Fruit fly (Drosophila melanogaster): Measurements from ENCODE around the gene CG7191.
"Not testable (repeated sequence)": the region's sequence is repeated elsewhere in the genome, so short reads cannot be mapped to it uniquely, and the experiment has no call there.

CG7191 gene

DNA sequence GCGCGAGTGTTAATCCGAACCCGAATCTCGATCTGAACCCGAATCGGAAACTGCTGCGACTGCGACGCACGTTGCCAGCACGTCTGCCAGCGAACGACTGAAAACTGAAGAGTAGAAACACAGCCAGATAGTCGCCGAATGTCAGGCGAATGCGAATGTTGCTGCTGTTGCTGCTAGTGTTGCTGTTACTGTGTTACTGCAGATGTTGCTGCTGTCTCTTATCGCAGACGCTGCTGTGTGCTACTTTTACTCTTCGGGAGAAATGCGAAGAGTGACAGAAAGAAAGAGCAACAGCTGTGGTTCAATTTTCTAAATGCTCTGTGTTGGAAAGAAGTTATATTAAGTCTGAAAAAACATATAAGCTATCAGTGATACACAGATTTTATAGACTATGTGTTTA lies 34.9 kb upstream of the CG7191 start, which contains the start of gene CG13796:
TSS of gene CG13796 (minus strand) at position 101 of the 400 bp plus-strand sequence.
- TF ChIP-seq Vsx2 (GFP tag; optimal IDR thresholded peaks at IDR 0.05; ENCODE audit: partially characterized antibody); Jra (GFP tag; optimal IDR thresholded peaks at IDR 0.05); rgr (GFP tag; optimal IDR thresholded peaks at IDR 0.05): not testable (repeated sequence)

DNA sequence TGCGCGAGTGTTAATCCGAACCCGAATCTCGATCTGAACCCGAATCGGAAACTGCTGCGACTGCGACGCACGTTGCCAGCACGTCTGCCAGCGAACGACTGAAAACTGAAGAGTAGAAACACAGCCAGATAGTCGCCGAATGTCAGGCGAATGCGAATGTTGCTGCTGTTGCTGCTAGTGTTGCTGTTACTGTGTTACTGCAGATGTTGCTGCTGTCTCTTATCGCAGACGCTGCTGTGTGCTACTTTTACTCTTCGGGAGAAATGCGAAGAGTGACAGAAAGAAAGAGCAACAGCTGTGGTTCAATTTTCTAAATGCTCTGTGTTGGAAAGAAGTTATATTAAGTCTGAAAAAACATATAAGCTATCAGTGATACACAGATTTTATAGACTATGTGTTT lies 28.7 kb upstream of the CG7191 start, which contains the start of gene CG31904:
TSS of gene CG31904 (minus strand) at position 101 of the 400 bp plus-strand sequence.
- TF ChIP-seq brk, foxo, rgr (GFP tag; optimal IDR thresholded peaks at IDR 0.05): not testable (repeated sequence)

- TF ChIP-seq Mio (GFP tag; optimal IDR thresholded peaks at IDR 0.05) (no peak), ey (GFP tag; optimal IDR thresholded peaks at IDR 0.05) (no peak), CG9705 (GFP tag; optimal IDR thresholded peaks at IDR 0.05) (no peak), N (GFP tag; optimal IDR thresholded peaks at IDR 0.05) (no peak), Vsx2 (GFP tag; optimal IDR thresholded peaks at IDR 0.05; ENCODE audit: partially characterized antibody) (no peak), jim (GFP tag; optimal IDR thresholded peaks at IDR 0.05) (no peak), psq (GFP tag; optimal IDR thresholded peaks at IDR 0.05) (no peak), Rel (GFP tag; optimal IDR thresholded peaks at IDR 0.05) (no peak), Rel (tag; optimal IDR thresholded peaks at IDR 0.05) (no peak), Dif (GFP tag; optimal IDR thresholded peaks at IDR 0.05; ENCODE audit: partially characterized antibody) (no peak), Myc (optimal IDR thresholded peaks at IDR 0.05) (no peak)
Observed at dm6 chr2L:7741437-7741836, 26.0 kb upstream of the CG7191 start, which contains the start of gene Acp1. Acp1 (minus strand) TSS chr2L:7741537.

DNA sequence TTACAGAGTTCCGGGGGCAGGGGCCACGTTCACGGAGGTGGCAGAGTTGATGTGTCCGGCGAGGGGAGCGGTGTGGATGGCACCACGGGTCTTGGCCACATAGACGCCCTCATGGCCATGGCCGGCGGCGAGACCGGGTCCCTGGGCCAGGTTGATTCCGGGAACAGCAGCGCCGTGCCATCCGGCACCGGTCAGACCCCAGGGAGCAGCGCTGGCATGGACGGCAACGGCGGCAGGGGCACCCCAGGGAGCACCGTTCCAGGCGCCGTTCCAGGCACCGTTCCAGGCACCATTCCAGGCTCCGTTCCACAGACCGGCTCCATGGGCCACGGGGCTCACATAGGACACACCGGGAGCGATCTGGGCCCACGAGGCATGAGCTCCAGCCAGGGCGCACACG lies 23.2 kb upstream of the CG7191 start:
- TF ChIP-seq pan (optimal IDR thresholded peaks at IDR 0.05) (no peak), Dfd (GFP tag; optimal IDR thresholded peaks at IDR 0.05) (no peak), HLH106 (tag; optimal IDR thresholded peaks at IDR 0.05) (no peak), foxo (GFP tag; optimal IDR thresholded peaks at IDR 0.05) (no peak), Rel (GFP tag; optimal IDR thresholded peaks at IDR 0.05) (no peak), Rel (tag; optimal IDR thresholded peaks at IDR 0.05) (no peak), CrebA (GFP tag; optimal IDR thresholded peaks at IDR 0.05; ENCODE audit: borderline replicate concordance) (no peak), woc (GFP tag; optimal IDR thresholded peaks at IDR 0.05) (no peak), sage (GFP tag; optimal IDR thresholded peaks at IDR 0.05) (no peak), jim (GFP tag; optimal IDR thresholded peaks at IDR 0.05) (no peak), br (GFP tag; optimal IDR thresholded peaks at IDR 0.05) (no peak), CG32264 (GFP tag; optimal IDR thresholded peaks at IDR 0.05) (no peak), rgr (GFP tag; optimal IDR thresholded peaks at IDR 0.05) (no peak)

dm6 chr2L:7744739-7745138 lies 22.7 kb upstream of the CG7191 start, which contains the start of gene CG7214:
CG7214 (minus strand) TSS chr2L:7744839.
- TF ChIP-seq OdsH (GFP tag; optimal IDR thresholded peaks at IDR 0.05) (no peak), CG32264 (GFP tag; optimal IDR thresholded peaks at IDR 0.05) (no peak), jim (GFP tag; optimal IDR thresholded peaks at IDR 0.05) (no peak)

- TF ChIP-seq tai (GFP tag; optimal IDR thresholded peaks at IDR 0.05) (no peak), fru (GFP tag; optimal IDR thresholded peaks at IDR 0.05) (no peak), jim (GFP tag; optimal IDR thresholded peaks at IDR 0.05) (no peak), pan (optimal IDR thresholded peaks at IDR 0.05) (no peak), Dif (GFP tag; optimal IDR thresholded peaks at IDR 0.05; ENCODE audit: partially characterized antibody) (no peak), Vsx2 (GFP tag; optimal IDR thresholded peaks at IDR 0.05; ENCODE audit: partially characterized antibody) (no peak), Jra (GFP tag; optimal IDR thresholded peaks at IDR 0.05) (no peak), dsf (GFP tag; optimal IDR thresholded peaks at IDR 0.05; ENCODE audit: borderline replicate concordance) (no peak), Dfd (GFP tag; optimal IDR thresholded peaks at IDR 0.05) (no peak), Myc (optimal IDR thresholded peaks at IDR 0.05) (no peak), Hr83 (GFP tag; optimal IDR thresholded peaks at IDR 0.05; ENCODE audit: poor library complexity, severe bottlenecking) (no peak), CG32264 (GFP tag; optimal IDR thresholded peaks at IDR 0.05) (no peak), lola (GFP tag; optimal IDR thresholded peaks at IDR 0.05) (no peak), ey (GFP tag; optimal IDR thresholded peaks at IDR 0.05) (no peak), sv (GFP tag; optimal IDR thresholded peaks at IDR 0.05) (no peak), Sp1 (GFP tag; optimal IDR thresholded peaks at IDR 0.05) (no peak), Rel (GFP tag; optimal IDR thresholded peaks at IDR 0.05) (no peak), Rel (tag; optimal IDR thresholded peaks at IDR 0.05) (no peak), sage (GFP tag; optimal IDR thresholded peaks at IDR 0.05) (no peak)
Observed at dm6 chr2L:7746975-7747374, 20.5 kb upstream of the CG7191 start, which contains the start of gene ATPsynGL. ATPsynGL (plus strand) TSS chr2L:7747275.
